Fruit fly (Drosophila melanogaster) whole organism, embryonic: ENCODE results near the gene Myo31DF.

Source experiments
- Ada2b ChIP-seq: fragments of 200-800 bp; sonication (Bioruptor generic); IDR thresholded peaks from 2 replicates; pipeline ENCODE4 v1.3.6; 2022; ENCODE audit warnings: missing biosample characterization, missing genetic modification characterization
- Asciz ChIP-seq: fragments of 200-800 bp; sonication (Bioruptor generic); optimal IDR thresholded peaks from 2 replicates; lab custom pipeline; 2017; ENCODE audit warnings: missing biosample characterization, mild to moderate bottlenecking, missing genetic modification characterization, missing genetic modification reagents
- Atf-2 ChIP-seq: fragments of 200-800 bp; sonication (Bioruptor generic); optimal IDR thresholded peaks from 2 replicates; lab custom pipeline; 2016; ENCODE audit warnings: missing biosample characterization, missing genetic modification characterization
- CG10267 ChIP-seq: fragments of 200-800 bp; sonication (Bioruptor generic); optimal IDR thresholded peaks from 2 replicates; lab custom pipeline; 2018; ENCODE audit warnings: missing biosample characterization, mild to moderate bottlenecking, missing genetic modification characterization, moderate library complexity
- CG10462 ChIP-seq: fragments of 200-800 bp; sonication (Bioruptor generic); optimal IDR thresholded peaks from 2 replicates; lab custom pipeline; 2016; ENCODE audit warnings: missing biosample characterization, missing genetic modification characterization
- CG12769 ChIP-seq: fragments of 200-800 bp; sonication (Bioruptor generic); optimal IDR thresholded peaks from 2 replicates; lab custom pipeline; 2019; ENCODE audit warnings: missing biosample characterization, mild to moderate bottlenecking, missing genetic modification characterization, moderate library complexity
- CG13123 ChIP-seq: fragments of 200-800 bp; sonication (Bioruptor generic); optimal IDR thresholded peaks from 2 replicates; lab custom pipeline; 2016; ENCODE audit warnings: missing biosample characterization, missing genetic modification characterization
- CG14667 ChIP-seq: fragments of 200-800 bp; sonication (Bioruptor generic); IDR thresholded peaks from 2 replicates; pipeline ENCODE4 v1.3.6; 2022; ENCODE audit warnings: missing biosample characterization, missing genetic modification characterization
- CG1529 ChIP-seq: fragments of 200-800 bp; sonication (Bioruptor generic); optimal IDR thresholded peaks from 3 replicates; lab custom pipeline; 2018; ENCODE audit warnings: missing biosample characterization, missing genetic modification characterization
- CG15696 ChIP-seq: fragments of 200-800 bp; sonication (Bioruptor generic); optimal IDR thresholded peaks from 2 replicates; lab custom pipeline; 2019; ENCODE audit warnings: missing biosample characterization, mild to moderate bottlenecking, missing genetic modification characterization, moderate library complexity
- CG1602 ChIP-seq: fragments of 200-800 bp; sonication (Bioruptor generic); optimal IDR thresholded peaks from 3 replicates; lab custom pipeline; 2016; ENCODE audit warnings: missing biosample characterization, missing genetic modification characterization
- CG17359 ChIP-seq: fragments of 200-800 bp; sonication (Bioruptor generic); optimal IDR thresholded peaks from 3 replicates; lab custom pipeline; 2018; ENCODE audit warnings: missing biosample characterization, mild to moderate bottlenecking, missing genetic modification characterization, moderate library complexity
- CG1792 ChIP-seq: fragments of 200-800 bp; sonication (Bioruptor generic); optimal IDR thresholded peaks from 2 replicates; lab custom pipeline; 2016; ENCODE audit warnings: missing biosample characterization, missing genetic modification characterization
- CG18476 ChIP-seq: fragments of 200-800 bp; sonication (Bioruptor generic); optimal IDR thresholded peaks from 2 replicates; lab custom pipeline; 2016; ENCODE audit warnings: missing biosample characterization, mild to moderate bottlenecking, missing genetic modification characterization
- CG2116 ChIP-seq: fragments of 200-800 bp; sonication (Bioruptor generic); optimal IDR thresholded peaks from 3 replicates; lab custom pipeline; 2018; ENCODE audit warnings: missing biosample characterization, mild to moderate bottlenecking, missing genetic modification characterization
- CG2199 ChIP-seq: fragments of 200-800 bp; sonication (Bioruptor generic); IDR thresholded peaks from 3 replicates; pipeline ENCODE4 v1.3.6; 2022; ENCODE audit warnings: missing biosample characterization, missing genetic modification characterization
- CG8944 ChIP-seq: fragments of 200-800 bp; sonication (Bioruptor generic); optimal IDR thresholded peaks from 3 replicates; lab custom pipeline; 2016; ENCODE audit warnings: missing biosample characterization, missing genetic modification characterization
- CG9609 ChIP-seq: fragments of 200-800 bp; sonication (Bioruptor generic); optimal IDR thresholded peaks from 3 replicates; lab custom pipeline; 2016; ENCODE audit warnings: missing biosample characterization, missing genetic modification characterization
- CG9817 ChIP-seq: fragments of 200-800 bp; sonication (Bioruptor generic); optimal IDR thresholded peaks from 2 replicates; lab custom pipeline; 2018; ENCODE audit warnings: missing biosample characterization, mild to moderate bottlenecking, missing genetic modification characterization, moderate library complexity
- Doc2 ChIP-seq: fragments of 200-800 bp; sonication (Bioruptor generic); IDR thresholded peaks from 2 replicates; pipeline ENCODE4 v1.3.6; 2022; ENCODE audit warnings: missing biosample characterization, missing genetic modification characterization
- Gsc ChIP-seq: fragments of 200-800 bp; sonication (Bioruptor generic); IDR thresholded peaks from 2 replicates; pipeline ENCODE4 v1.3.6; 2022; ENCODE audit warnings: missing biosample characterization, missing genetic modification characterization
- Mad ChIP-seq: fragments of 200-800 bp; sonication (Bioruptor generic); optimal IDR thresholded peaks from 2 replicates; lab custom pipeline; 2016; ENCODE audit warnings: missing biosample characterization, missing genetic modification characterization
- Max ChIP-seq: fragments of 200-800 bp; sonication (Bioruptor generic); optimal IDR thresholded peaks from 2 replicates; lab custom pipeline; 2016; ENCODE audit warnings: missing biosample characterization, mild to moderate bottlenecking, missing genetic modification characterization
- Med ChIP-seq: fragments of 200-800 bp; sonication (Bioruptor generic); peaks from one replicate; lab custom pipeline; 2016; ENCODE audit warnings: missing biosample characterization, missing genetic modification characterization, mild to moderate bottlenecking, inconsistent platforms, moderate library complexity
- Oli ChIP-seq: fragments of 200-800 bp; sonication (Bioruptor generic); optimal IDR thresholded peaks from 2 replicates; lab custom pipeline; 2018; ENCODE audit warnings: missing biosample characterization, mild to moderate bottlenecking, missing genetic modification characterization, moderate library complexity
- Pdp1 ChIP-seq, 2 experiments: fragments of 200-800 bp; sonication (Bioruptor generic); optimal IDR thresholded peaks; 3 replicates each; lab custom pipeline; 2016; ENCODE audit warnings: missing biosample characterization in 2 of 2, missing genetic modification characterization in 2 of 2, mild to moderate bottlenecking in 1 of 2, moderate library complexity in 1 of 2
- abd-A ChIP-seq: fragments of 200-800 bp; sonication (Bioruptor generic); optimal IDR thresholded peaks from 3 replicates; lab custom pipeline; 2019; ENCODE audit warnings: missing biosample characterization, mild to moderate bottlenecking, missing genetic modification characterization, moderate library complexity
- ato ChIP-seq: fragments of 200-800 bp; sonication (Bioruptor generic); IDR thresholded peaks from 2 replicates; pipeline ENCODE4 v1.3.6; 2022; ENCODE audit warnings: missing biosample characterization, missing genetic modification characterization; ENCODE audit not compliant: partially characterized antibody
- bowl ChIP-seq: fragments of 200-800 bp; sonication (Bioruptor generic); IDR thresholded peaks from 2 replicates; pipeline ENCODE4 v1.3.6; 2022; ENCODE audit warnings: missing biosample characterization, missing genetic modification characterization
- cad ChIP-seq: fragments of >200 bp; optimal IDR thresholded peaks from 2 replicates; lab custom pipeline; 2017; ENCODE audit warnings: missing biosample characterization, missing genetic modification characterization
- chinmo ChIP-seq: fragments of 200-800 bp; sonication (Bioruptor generic); IDR thresholded peaks from 4 replicates; pipeline ENCODE4 v1.3.6; 2022; ENCODE audit warnings: missing biosample characterization, missing genetic modification characterization; ENCODE audit not compliant: partially characterized antibody
- crol ChIP-seq: fragments of 200-800 bp; sonication (Bioruptor generic); IDR thresholded peaks from 2 replicates; pipeline ENCODE4 v1.3.6; 2022; ENCODE audit warnings: missing biosample characterization, missing genetic modification characterization
- cwo ChIP-seq: fragments of 200-800 bp; sonication (Bioruptor generic); optimal IDR thresholded peaks from 3 replicates; lab custom pipeline; 2017; ENCODE audit warnings: missing biosample characterization, missing genetic modification characterization, mild to moderate bottlenecking, moderate library complexity, missing genetic modification reagents
- da ChIP-seq: fragments of 200-800 bp; sonication (Bioruptor generic); optimal IDR thresholded peaks from 2 replicates; lab custom pipeline; 2016; ENCODE audit warnings: missing biosample characterization, missing genetic modification characterization
- disco-r ChIP-seq: fragments of 200-800 bp; sonication (Bioruptor generic); optimal IDR thresholded peaks from 2 replicates; lab custom pipeline; 2016; ENCODE audit warnings: missing biosample characterization, missing genetic modification characterization
- dmrt99B ChIP-seq: fragments of 200-800 bp; sonication (Bioruptor generic); optimal IDR thresholded peaks from 2 replicates; lab custom pipeline; 2018; ENCODE audit warnings: missing biosample characterization, mild to moderate bottlenecking, missing genetic modification characterization, moderate library complexity
- exex ChIP-seq: fragments of 200-800 bp; sonication (Bioruptor generic); optimal IDR thresholded peaks from 4 replicates; lab custom pipeline; 2018; ENCODE audit warnings: missing biosample characterization, mild to moderate bottlenecking, missing genetic modification characterization, moderate library complexity
- fru ChIP-seq: fragments of >200 bp; optimal IDR thresholded peaks from 2 replicates; lab custom pipeline; 2017
- ftz-f1 ChIP-seq: fragments of 200-800 bp; sonication (Bioruptor generic); optimal IDR thresholded peaks from 2 replicates; lab custom pipeline; 2016; ENCODE audit warnings: missing biosample characterization, missing genetic modification characterization
- fu2 ChIP-seq: fragments of 200-800 bp; sonication (Bioruptor generic); optimal IDR thresholded peaks from 2 replicates; lab custom pipeline; 2016; ENCODE audit warnings: missing biosample characterization, missing genetic modification characterization
- gcm ChIP-seq: fragments of 200-800 bp; sonication (Bioruptor generic); optimal IDR thresholded peaks from 2 replicates; lab custom pipeline; 2019; ENCODE audit warnings: missing biosample characterization, mild to moderate bottlenecking, missing genetic modification characterization, moderate library complexity
- gsb-n ChIP-seq: fragments of 200-800 bp; sonication (Bioruptor generic); optimal IDR thresholded peaks from 3 replicates; lab custom pipeline; 2018; ENCODE audit warnings: missing biosample characterization, mild to moderate bottlenecking, missing genetic modification characterization
- kah ChIP-seq: fragments of 200-800 bp; sonication (Bioruptor generic); optimal IDR thresholded peaks from 2 replicates; lab custom pipeline; 2018; ENCODE audit warnings: missing biosample characterization, mild to moderate bottlenecking, missing genetic modification characterization
- ken ChIP-seq: fragments of 200-800 bp; sonication (Bioruptor generic); IDR thresholded peaks from 3 replicates; pipeline ENCODE4 v1.3.6; 2022; ENCODE audit warnings: missing biosample characterization, missing genetic modification characterization
- slbo ChIP-seq: fragments of 200-800 bp; sonication (Bioruptor generic); IDR thresholded peaks from 2 replicates; pipeline ENCODE4 v1.3.6; 2022; ENCODE audit warnings: missing biosample characterization, missing genetic modification characterization
- sr ChIP-seq: fragments of 200-800 bp; sonication (Bioruptor generic); IDR thresholded peaks from 3 replicates; pipeline ENCODE4 v1.3.6; 2022; ENCODE audit warnings: missing biosample characterization, missing genetic modification characterization
- tap ChIP-seq: fragments of 200-800 bp; optimal IDR thresholded peaks from 3 replicates; lab custom pipeline; 2019; ENCODE audit warnings: missing biosample characterization, mild to moderate bottlenecking, missing genetic modification characterization, moderate library complexity
- trh ChIP-seq: fragments of 200-800 bp; sonication (Bioruptor generic); optimal IDR thresholded peaks from 2 replicates; lab custom pipeline; 2016; ENCODE audit warnings: missing biosample characterization, missing genetic modification characterization
- unpg ChIP-seq: fragments of 200-800 bp; sonication (Bioruptor generic); optimal IDR thresholded peaks from 3 replicates; lab custom pipeline; 2018; ENCODE audit warnings: missing biosample characterization, mild to moderate bottlenecking, missing genetic modification characterization, moderate library complexity
- wor ChIP-seq: fragments of 200-800 bp; sonication (Bioruptor generic); IDR thresholded peaks from 2 replicates; pipeline ENCODE4 v1.3.6; 2022; ENCODE audit warnings: missing biosample characterization, missing genetic modification characterization
- zfh1 ChIP-seq: fragments of 200-800 bp; sonication (Bioruptor generic); IDR thresholded peaks from 3 replicates; pipeline ENCODE4 v1.3.6; 2022; ENCODE audit warnings: missing biosample characterization, missing genetic modification characterization

Myo31DF gene

DNA sequence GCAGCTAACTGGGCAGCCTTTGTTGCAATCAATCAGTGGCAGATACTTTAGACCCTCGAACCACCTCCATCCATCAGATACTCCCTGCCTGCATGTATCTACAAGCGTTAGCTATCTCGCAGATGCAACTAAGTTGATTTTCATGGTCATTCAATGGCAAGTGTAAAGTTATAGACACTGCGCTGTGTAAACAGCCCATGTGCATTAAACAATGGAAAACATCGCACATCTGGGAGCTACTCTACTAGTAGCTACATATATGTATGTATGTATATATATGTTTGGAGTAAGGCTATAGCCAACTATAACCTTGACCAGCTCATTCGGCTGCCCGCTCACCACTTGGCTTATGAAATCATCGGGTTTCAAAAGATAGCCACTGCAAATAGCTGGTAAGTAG lies 36.4 kb downstream of the Myo31DF start (continued):
- TF ChIP-seq Med (GFP tag; lab: Kevin White, UChicago), result peak; percentile 2
- TF ChIP-seq, all 482 proteins: peak for 7

DNA sequence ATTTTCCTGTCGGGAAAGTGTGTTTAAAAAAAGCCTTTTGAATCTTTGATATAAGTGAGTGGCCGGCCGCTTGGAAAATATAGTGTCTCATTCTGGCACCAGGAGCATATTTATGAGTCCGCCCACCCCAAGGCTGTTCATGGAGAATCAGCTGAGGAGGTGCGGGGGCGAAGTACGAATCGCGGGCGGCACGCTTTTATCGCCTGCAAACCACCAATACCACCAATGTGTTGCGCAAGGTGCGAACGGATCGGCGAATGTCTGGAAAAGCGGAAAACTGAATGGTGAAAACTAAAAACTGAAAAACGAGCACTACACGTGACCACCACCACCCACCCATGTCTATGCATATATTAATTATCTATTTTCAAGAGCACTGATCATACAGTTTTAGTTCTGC lies 37.6 kb downstream of the Myo31DF start:
- no peak for TF ChIP-seq CG10462 (GFP tag; lab: Kevin White, UChicago)
- no peak for TF ChIP-seq CG18476 (GFP tag; lab: Kevin White, UChicago)
- no peak for TF ChIP-seq tap (tag; lab: Kevin White, UChicago)
- TF ChIP-seq CG15696, result no peak
- no peak for TF ChIP-seq kah (GFP tag; lab: Kevin White, UChicago)
- TF ChIP-seq CG17359 (tag; lab: Kevin White, UChicago), result no peak
- peak; percentile 96 for TF ChIP-seq cwo (GFP tag; lab: Kevin White, UChicago)
- TF ChIP-seq Doc2 (GFP tag; lab: Robert Waterston, UW), result no peak
- no peak for TF ChIP-seq Mad (GFP tag; lab: Kevin White, UChicago)
- peak; percentile 69 for TF ChIP-seq ftz-f1
- TF ChIP-seq CG13123 (GFP tag; lab: Kevin White, UChicago), result no peak
- no peak for TF ChIP-seq CG1529 (GFP tag; lab: Kevin White, UChicago)
- TF ChIP-seq abd-A (tag; lab: Kevin White, UChicago), result peak; percentile 13
- no peak for TF ChIP-seq fru (lab: Kevin White, UChicago)
- no peak for TF ChIP-seq CG9609 (GFP tag; lab: Kevin White, UChicago)
- TF ChIP-seq Max, result no peak
- TF ChIP-seq CG12769 (tag; lab: Kevin White, UChicago), result peak; percentile 76
- TF ChIP-seq Med (GFP tag; lab: Kevin White, UChicago), result peak; percentile 39
- TF ChIP-seq crol, result peak; percentile 65; the same call in 1 of the 2 replicates
- TF ChIP-seq cad (GFP tag; lab: Kevin White, UChicago), result no peak
- TF ChIP-seq disco-r (GFP tag; lab: Kevin White, UChicago), result no peak
- TF ChIP-seq Asciz (GFP tag; lab: Kevin White, UChicago), result no peak
- TF ChIP-seq slbo (GFP tag; lab: Robert Waterston, UW), result no peak
- 0 out of 4 replicates have a peak, but pooled peaks have one; percentile 36 for TF ChIP-seq chinmo (GFP tag; lab: Robert Waterston, UW)
- no peak for TF ChIP-seq da (GFP tag; lab: Kevin White, UChicago)
- TF ChIP-seq gcm (GFP tag; lab: Kevin White, UChicago), result no peak
- TF ChIP-seq CG9817, result no peak
- TF ChIP-seq Atf-2, result no peak
- TF ChIP-seq unpg (GFP tag; lab: Kevin White, UChicago), result no peak
- TF ChIP-seq CG1792 (GFP tag; lab: Kevin White, UChicago), result no peak
- TF ChIP-seq fu2 (GFP tag; lab: Kevin White, UChicago), result no peak
- TF ChIP-seq CG10267, result no peak
- TF ChIP-seq sr (GFP tag; lab: Robert Waterston, UW), result peak; percentile 98
- TF ChIP-seq zfh1 (GFP tag; lab: Robert Waterston, UW), result 0 out of 3 replicates have a peak, but pooled peaks have one; percentile 18
- TF ChIP-seq ken (GFP tag; lab: Robert Waterston, UW), result no peak
- TF ChIP-seq Gsc (GFP tag; lab: Robert Waterston, UW), result no peak
- no peak for TF ChIP-seq bowl (GFP tag; lab: Robert Waterston, UW)
- TF ChIP-seq CG8944 (GFP tag; lab: Kevin White, UChicago), result no peak
- peak in 1 of 2 experiments; percentile 87 for TF ChIP-seq Pdp1 (GFP tag; optimal IDR thresholded peaks at IDR 0.05; lab: Kevin White, UChicago)

DNA sequence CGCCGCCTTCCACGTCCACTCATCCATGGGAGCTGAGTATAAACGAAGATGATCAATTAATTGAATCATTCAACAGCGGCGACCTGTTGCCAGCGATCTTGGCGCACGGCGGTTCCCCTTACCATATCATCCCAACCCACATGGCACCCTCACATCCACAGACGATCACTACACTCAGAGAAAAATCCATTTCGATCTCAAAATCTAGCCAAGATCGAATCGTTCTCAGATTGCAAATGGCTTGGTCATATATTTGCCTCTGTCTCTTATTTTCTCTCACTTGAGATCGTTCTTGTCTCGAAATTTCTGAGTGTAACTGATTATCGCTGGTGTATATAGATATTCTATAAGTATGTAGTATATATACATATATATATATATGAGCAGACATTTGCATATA lies 38.2 kb downstream of the Myo31DF start:
- TF ChIP-seq exex, result peak; percentile 4
- peak; percentile 23 for TF ChIP-seq gsb-n (tag; lab: Kevin White, UChicago)
- no peak for TF ChIP-seq CG2116 (GFP tag; lab: Kevin White, UChicago)
- no peak; the same call in 1 of the 2 replicates for TF ChIP-seq CG14667 (GFP tag; lab: Robert Waterston, UW)
- peak; percentile 43; the same call in 1 of the 2 replicates for TF ChIP-seq Ada2b (GFP tag; lab: Robert Waterston, UW)
- no peak for TF ChIP-seq CG2199
- no peak for TF ChIP-seq trh (GFP tag; lab: Kevin White, UChicago)
- TF ChIP-seq dmrt99B (tag; lab: Kevin White, UChicago), result peak; percentile 70
- peak; percentile 49 for TF ChIP-seq CG1602 (GFP tag; lab: Kevin White, UChicago)
- TF ChIP-seq wor (GFP tag; lab: Robert Waterston, UW), result no peak
- TF ChIP-seq ato (GFP tag; lab: Robert Waterston, UW), result no peak
- TF ChIP-seq Oli (tag; lab: Kevin White, UChicago), result peak; percentile 54
